Worm (Caenorhabditis elegans) whole organism, L4 larva: ENCODE measurements around the gene clec-189.

ENCODE experiments used
- D1046.2 ChIP-seq: fragments of 200-800 bp; sonication (Bioruptor generic); IDR thresholded peaks from 2 replicates; pipeline ENCODE4 v1.3.6; 2022; ENCODE audit warnings: missing genetic modification characterization, missing compliant biosample characterization
- F37D6.2 ChIP-seq: sonication (generic microtip); optimal IDR thresholded peaks from 2 replicates; lab custom pipeline; 2016; ENCODE audit warnings: mild to moderate bottlenecking, missing genetic modification characterization, missing compliant biosample characterization
- T20F7.1 ChIP-seq: fragments of 200-800 bp; sonication (Bioruptor generic); optimal IDR thresholded peaks from 2 replicates; lab custom pipeline; 2018; ENCODE audit warnings: mild to moderate bottlenecking, missing genetic modification characterization, missing compliant biosample characterization
- Y75B8A.6 ChIP-seq: fragments of 200-800 bp; sonication (Bioruptor generic); IDR thresholded peaks from 2 replicates; pipeline ENCODE4 v1.3.6; 2022; ENCODE audit warnings: missing genetic modification reagents, missing genetic modification characterization, missing compliant biosample characterization
- ZK337.2 ChIP-seq: fragments of 200-800 bp; sonication (Bioruptor generic); IDR thresholded peaks from 2 replicates; pipeline ENCODE4 v1.3.6; 2022; ENCODE audit warnings: missing genetic modification reagents, missing genetic modification characterization, missing compliant biosample characterization
- ceh-28 ChIP-seq: fragments of 150-350 bp; optimal IDR thresholded peaks from 2 replicates; lab custom pipeline; 2014; ENCODE audit warnings: missing biosample characterization, missing genetic modification reagents, missing genetic modification characterization
- ceh-32 ChIP-seq: sonication (generic microtip); optimal IDR thresholded peaks from 2 replicates; lab custom pipeline; 2016; ENCODE audit warnings: mild to moderate bottlenecking, missing genetic modification characterization, missing compliant biosample characterization; ENCODE audit not compliant: poor library complexity
- daf-19 ChIP-seq: fragments of 200-800 bp; sonication (Bioruptor generic); conservative IDR thresholded peaks from 2 replicates; pipeline ENCODE4 v1.3.6; 2022; ENCODE audit warnings: missing genetic modification characterization, missing compliant biosample characterization
- daf-8 ChIP-seq: fragments of 200-800 bp; sonication (Bioruptor generic); IDR thresholded peaks from 2 replicates; pipeline ENCODE4 v1.3.6; 2022; ENCODE audit warnings: missing genetic modification characterization, missing compliant biosample characterization
- dmd-8 ChIP-seq: fragments of 200-800 bp; sonication (Bioruptor generic); IDR thresholded peaks from 2 replicates; pipeline ENCODE4 v1.3.6; 2022; ENCODE audit warnings: missing genetic modification characterization, missing compliant biosample characterization
- fos-1 ChIP-seq: fragments of 150-350 bp; optimal IDR thresholded peaks from 2 replicates; lab custom pipeline; 2014; ENCODE audit warnings: missing biosample characterization, missing genetic modification characterization
- hmg-1.1 ChIP-seq: fragments of 200-800 bp; sonication (Bioruptor generic); IDR thresholded peaks from 2 replicates; pipeline ENCODE4 v1.3.6; 2022; ENCODE audit warnings: missing genetic modification reagents, missing genetic modification characterization, missing compliant biosample characterization
- jun-1 ChIP-seq: fragments of 150-350 bp; optimal IDR thresholded peaks from 2 replicates; lab custom pipeline; 2014; ENCODE audit warnings: missing biosample characterization, missing genetic modification reagents, missing genetic modification characterization
- lin-29 ChIP-seq: fragments of 200-800 bp; sonication (Bioruptor generic); IDR thresholded peaks from 2 replicates; pipeline ENCODE4 v1.3.6; 2022; ENCODE audit warnings: missing genetic modification reagents, missing genetic modification characterization, missing compliant biosample characterization
- lir-3 ChIP-seq: sonication (generic microtip); optimal IDR thresholded peaks from 2 replicates; lab custom pipeline; 2016; ENCODE audit warnings: mild to moderate bottlenecking, missing genetic modification characterization, missing compliant biosample characterization
- madf-5 ChIP-seq, 2 experiments: fragments of 200-800 bp; sonication (Bioruptor generic); IDR thresholded peaks; 2 replicates each; pipeline ENCODE4 v1.3.6; 2022; ENCODE audit warnings: missing compliant biosample characterization in 2 of 2, missing genetic modification characterization in 2 of 2
- mdt-29 ChIP-seq: fragments of 200-800 bp; sonication (Bioruptor generic); IDR thresholded peaks from 2 replicates; pipeline ENCODE4 v1.3.6; 2022; ENCODE audit warnings: missing genetic modification reagents, missing genetic modification characterization, missing compliant biosample characterization
- nhr-10 ChIP-seq: fragments of 150-350 bp; optimal IDR thresholded peaks from 2 replicates; lab custom pipeline; 2014; ENCODE audit warnings: missing biosample characterization, missing genetic modification characterization
- nhr-11 ChIP-seq: fragments of 150-350 bp; optimal IDR thresholded peaks from 2 replicates; lab custom pipeline; 2014; ENCODE audit warnings: missing biosample characterization, missing genetic modification characterization
- nhr-111 ChIP-seq: fragments of 200-800 bp; sonication (Bioruptor generic); optimal IDR thresholded peaks from 2 replicates; lab custom pipeline; 2018; ENCODE audit warnings: mild to moderate bottlenecking, missing genetic modification characterization, missing compliant biosample characterization
- nhr-237 ChIP-seq: sonication (generic microtip); optimal IDR thresholded peaks from 2 replicates; lab custom pipeline; 2017; ENCODE audit warnings: missing biosample characterization, missing genetic modification characterization
- nhr-25 ChIP-seq: sonication (generic microtip); optimal IDR thresholded peaks from 2 replicates; lab custom pipeline; 2017; ENCODE audit warnings: missing genetic modification characterization, mild to moderate bottlenecking, missing compliant biosample characterization, antibody characterized with exemption, moderate library complexity, borderline replicate concordance; ENCODE audit not compliant: insufficient read depth
- nhr-28 ChIP-seq: fragments of 150-350 bp; optimal IDR thresholded peaks from 2 replicates; lab custom pipeline; 2014; ENCODE audit warnings: missing biosample characterization, missing genetic modification characterization
- nhr-42 ChIP-seq: fragments of 200-800 bp; sonication (Bioruptor generic); IDR thresholded peaks from 2 replicates; pipeline ENCODE4 v1.3.6; 2022; ENCODE audit warnings: missing genetic modification characterization, missing compliant biosample characterization
- nhr-76 ChIP-seq: fragments of 150-350 bp; optimal IDR thresholded peaks from 2 replicates; lab custom pipeline; 2014; ENCODE audit warnings: missing biosample characterization, missing genetic modification characterization
- php-3 ChIP-seq: fragments of 200-800 bp; sonication (Bioruptor generic); IDR thresholded peaks from 2 replicates; pipeline ENCODE4 v1.3.6; 2022; ENCODE audit warnings: missing genetic modification reagents, missing genetic modification characterization, missing compliant biosample characterization
- sdz-12 ChIP-seq: fragments of 200-800 bp; sonication (Bioruptor generic); optimal IDR thresholded peaks from 2 replicates; lab custom pipeline; 2018; ENCODE audit warnings: mild to moderate bottlenecking, missing genetic modification characterization, missing compliant biosample characterization
- set-16 ChIP-seq: fragments of 200-800 bp; sonication (Bioruptor generic); IDR thresholded peaks from 2 replicates; pipeline ENCODE4 v1.3.6; 2022; ENCODE audit warnings: missing genetic modification reagents, missing genetic modification characterization, missing compliant biosample characterization
- snpc-1.2 ChIP-seq: fragments of 200-800 bp; sonication (Bioruptor generic); IDR thresholded peaks from 2 replicates; pipeline ENCODE4 v1.3.6; 2022; ENCODE audit warnings: missing genetic modification reagents, missing genetic modification characterization, missing compliant biosample characterization
- spr-1 ChIP-seq: sonication (generic microtip); optimal IDR thresholded peaks from 2 replicates; lab custom pipeline; 2016; ENCODE audit warnings: mild to moderate bottlenecking, missing genetic modification characterization, missing compliant biosample characterization
- tag-97 ChIP-seq: fragments of 200-800 bp; sonication (Bioruptor generic); IDR thresholded peaks from 2 replicates; pipeline ENCODE4 v1.3.6; 2022; ENCODE audit warnings: missing genetic modification characterization, missing compliant biosample characterization
- tra-1 ChIP-seq: fragments of 200-800 bp; sonication (Bioruptor generic); IDR thresholded peaks from 2 replicates; pipeline ENCODE4 v1.3.6; 2022; ENCODE audit warnings: missing genetic modification reagents, missing genetic modification characterization, missing compliant biosample characterization
- unc-62 ChIP-seq, 3 experiments: fragments of 150-350 bp in 1 of 3; sonication (generic microtip); optimal IDR thresholded peaks in 2 of 3; peaks in 1 of 3; 1 replicate in 1 of 3; 2 replicates in 2 of 3; lab custom pipeline; 2014 to 2017; ENCODE audit warnings: missing biosample characterization in 3 of 3, missing genetic modification characterization in 3 of 3, missing genetic modification reagents in 3 of 3, missing genotype in 1 of 3
- vab-7 ChIP-seq: fragments of 200-800 bp; sonication (Bioruptor generic); IDR thresholded peaks from 2 replicates; pipeline ENCODE4 v1.3.6; 2022; ENCODE audit warnings: missing genetic modification reagents, missing genetic modification characterization, missing compliant biosample characterization
- zfp-3 ChIP-seq: fragments of 200-800 bp; sonication (Bioruptor generic); conservative IDR thresholded peaks from 2 replicates; pipeline ENCODE4 v1.3.6; 2022; ENCODE audit warnings: missing genetic modification reagents, missing genetic modification characterization, missing compliant biosample characterization
- zip-11 ChIP-seq: fragments of 200-800 bp; sonication (Bioruptor generic); IDR thresholded peaks from 2 replicates; pipeline ENCODE4 v1.3.6; 2022; ENCODE audit warnings: missing genetic modification characterization, missing compliant biosample characterization
- ztf-11 ChIP-seq: fragments of 150-350 bp; optimal IDR thresholded peaks from 2 replicates; lab custom pipeline; 2014; ENCODE audit warnings: missing biosample characterization, missing genetic modification characterization
- ztf-7 ChIP-seq: fragments of 150-350 bp; optimal IDR thresholded peaks from 2 replicates; lab custom pipeline; 2014; ENCODE audit warnings: missing biosample characterization, missing genetic modification characterization

clec-189 gene

ce11 chrIV:15119268-15119667, 1.4 kb upstream of the clec-189 start:
- TF ChIP-seq daf-19 (GFP tag; lab: Robert Waterston, UW): no peak
- no peak for TF ChIP-seq nhr-28 (tag; lab: Kevin White, UChicago)
- TF ChIP-seq mdt-29 (GFP tag; lab: Robert Waterston, UW): 0 out of 2 replicates have a peak, but pooled peaks have one; percentile 43
- no peak for TF ChIP-seq madf-5 (GFP tag; IDR thresholded peaks at IDR 0.05; lab: Robert Waterston, UW)
- TF ChIP-seq fos-1 (tag; lab: Kevin White, UChicago): no peak
- no peak for TF ChIP-seq vab-7 (GFP tag; lab: Robert Waterston, UW)
- TF ChIP-seq spr-1: no peak
- TF ChIP-seq jun-1 (tag; lab: Kevin White, UChicago): no peak
- no peak for TF ChIP-seq nhr-42 (GFP tag; lab: Robert Waterston, UW)
- TF ChIP-seq tag-97 (GFP tag; lab: Robert Waterston, UW): no peak
- TF ChIP-seq Y75B8A.6 (GFP tag; lab: Robert Waterston, UW): no peak
- TF ChIP-seq F37D6.2 (tag; lab: Kevin White, UChicago): no peak
- no peak for TF ChIP-seq lin-29
- TF ChIP-seq nhr-25 (tag; lab: Kevin White, UChicago): no peak
- TF ChIP-seq set-16 (GFP tag; lab: Robert Waterston, UW): peak; percentile 62; the same call in 1 of the 2 replicates
- no peak for TF ChIP-seq dmd-8 (GFP tag; lab: Robert Waterston, UW)
- peak; percentile 94 for TF ChIP-seq snpc-1.2 (GFP tag; lab: Robert Waterston, UW)
- TF ChIP-seq, all 104 proteins: peak for 3

DNA sequence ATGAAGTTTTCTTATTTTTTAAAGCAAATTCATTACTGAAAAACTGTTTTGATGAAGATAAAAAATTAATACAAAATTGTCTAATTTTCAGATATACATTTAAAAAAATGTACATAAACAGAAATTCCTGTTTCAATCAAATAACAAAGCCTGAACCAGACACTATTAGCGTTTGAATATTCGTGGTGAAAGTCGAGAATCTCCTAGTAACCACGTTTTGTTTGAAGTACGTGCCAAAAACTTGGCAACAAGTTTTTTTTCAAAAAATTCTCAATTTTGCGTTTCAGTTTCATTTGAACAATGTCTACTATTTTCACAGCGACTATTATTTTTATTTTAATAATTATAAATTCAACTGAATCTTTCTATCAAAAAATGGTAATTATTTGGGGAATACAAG, 2.2 kb downstream of the clec-189 start, which contains the start of gene M199.7:
Gene M199.7 (plus strand): TSS at position 301 of the 400 bp plus-strand sequence.
- TF ChIP-seq D1046.2 (GFP tag; lab: Robert Waterston, UW) (no peak), zip-11 (no peak), nhr-237 (no peak), mdt-29 (GFP tag; lab: Robert Waterston, UW) (no peak), vab-7 (GFP tag; lab: Robert Waterston, UW) (no peak), zfp-3 (GFP tag; lab: Robert Waterston, UW) (no peak), lir-3 (tag; lab: Kevin White, UChicago) (no peak), sdz-12 (no peak), spr-1 (no peak)

- TF ChIP-seq ztf-7 (tag; lab: Kevin White, UChicago) (no peak), daf-8 (GFP tag; lab: Robert Waterston, UW) (no peak), ceh-32 (tag; lab: Kevin White, UChicago) (no peak), nhr-76 (no peak), nhr-111 (GFP tag; lab: Kevin White, UChicago) (no peak), unc-62 (GFP tag; optimal IDR thresholded peaks at IDR 0.05 in 1 of 2; lab: Kevin White, UChicago) (peak in 1 of 2 experiments; percentile 46), unc-62 (tag; optimal IDR thresholded peaks at IDR 0.05; lab: Kevin White, UChicago) (no peak)
Observed at ce11 chrIV:15126021-15126420, 5.4 kb downstream of the clec-189 start, which contains the start of gene clec-190. clec-190 (minus strand) TSS chrIV:15126121.

- TF ChIP-seq ztf-11 (tag; lab: Kevin White, UChicago) (no peak), fos-1 (tag; lab: Kevin White, UChicago) (no peak), hmg-1.1 (GFP tag; lab: Robert Waterston, UW) (no peak), T20F7.1 (GFP tag; lab: Kevin White, UChicago) (no peak), ceh-28 (tag; lab: Kevin White, UChicago) (no peak), ZK337.2 (GFP tag; lab: Robert Waterston, UW) (no peak), nhr-11 (tag; lab: Kevin White, UChicago) (no peak), nhr-28 (tag; lab: Kevin White, UChicago) (no peak), unc-62 (GFP tag; optimal IDR thresholded peaks at IDR 0.05 in 1 of 2; lab: Kevin White, UChicago) (no peak), unc-62 (tag; optimal IDR thresholded peaks at IDR 0.05; lab: Kevin White, UChicago) (no peak), tra-1 (GFP tag; lab: Robert Waterston, UW) (no peak), lin-29 (no peak), nhr-10 (tag; lab: Kevin White, UChicago) (no peak), php-3 (GFP tag; lab: Robert Waterston, UW) (no peak)
- TF ChIP-seq, all 104 proteins: peak for 0
Observed at ce11 chrIV:15127731-15128130, 7.1 kb downstream of the clec-189 start, which contains the start of gene M199.9. M199.9 (minus strand) TSS chrIV:15127831.
